Fruit fly (Drosophila melanogaster): Measurements from ENCODE around the gene CG33764.

The CG33764 gene

DNA sequence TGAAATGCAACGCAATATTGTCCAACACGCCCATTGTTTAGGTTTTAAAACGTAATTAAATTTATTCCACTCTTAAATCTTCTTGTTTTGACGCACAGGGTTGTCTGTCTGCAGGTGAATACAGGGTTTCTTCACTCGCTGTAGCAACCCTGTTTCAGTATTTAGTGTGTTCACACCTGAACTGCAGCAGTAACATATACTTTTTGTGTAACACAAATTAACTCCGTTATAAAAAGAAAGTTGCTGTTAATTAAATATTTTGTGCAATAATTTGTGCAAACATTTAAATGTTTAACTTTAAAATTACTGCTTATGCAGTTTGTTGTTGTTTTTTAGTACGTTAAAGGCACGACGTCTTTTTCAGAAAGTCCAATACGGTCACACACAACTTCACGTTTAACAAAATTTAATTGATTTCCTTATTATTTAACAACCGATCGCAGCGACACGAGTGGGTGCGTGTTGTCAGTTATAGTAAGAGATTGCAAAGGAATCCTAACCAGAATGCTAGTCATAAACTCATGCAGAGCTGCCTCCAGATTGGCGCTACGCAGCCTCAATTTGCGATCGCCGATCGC lies 24.9 kb upstream of the CG33764 start, which contains the start of the genes CG15012 and Fdx2 (continued):
- TF ChIP-seq CG13775 (GFP tag; optimal IDR thresholded peaks at IDR 0.05), result peak; percentile 24
- peak; percentile 25 to 33 for TF ChIP-seq dpn (GFP tag; optimal IDR thresholded peaks at IDR 0.05)
- TF ChIP-seq CG17361 (GFP tag; IDR thresholded peaks at IDR 0.05), result peak; percentile 54; the same call in 2 of the 3 replicates
- peak; percentile 21 for TF ChIP-seq pnt (GFP tag; optimal IDR thresholded peaks at IDR 0.05)
- peak; percentile 61; the same call in 2 of the 3 replicates for TF ChIP-seq knrl (GFP tag; IDR thresholded peaks at IDR 0.05; ENCODE audit: partially characterized antibody)
- TF ChIP-seq CG18262 (tag; optimal IDR thresholded peaks at IDR 0.05), result peak; percentile 40

DNA sequence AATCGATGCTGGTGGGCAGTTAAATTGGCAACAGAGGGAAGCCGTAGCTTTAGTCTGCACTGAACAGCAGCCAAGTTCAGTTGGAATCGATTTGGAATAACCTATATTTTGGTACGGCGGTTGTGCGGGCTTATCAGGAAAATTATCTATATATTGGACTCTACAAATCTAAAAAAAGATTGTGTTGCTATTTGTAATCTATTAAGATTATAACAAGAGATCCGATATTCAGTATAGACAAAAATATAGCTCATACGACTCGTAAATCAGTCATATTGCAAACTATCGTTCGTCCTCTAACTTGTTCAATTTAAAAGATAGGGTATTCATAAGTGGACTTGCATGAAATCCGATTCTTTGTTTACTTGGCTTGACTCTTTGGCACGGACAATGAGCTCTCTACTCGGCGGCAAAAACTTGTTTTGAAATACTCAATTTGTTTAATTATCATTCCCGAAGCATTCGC lies 21.3 kb upstream of the CG33764 start, which contains the start of gene Hexo1:
TSS of gene Hexo1 (plus strand) at position 51 of the 466 bp plus-strand sequence.
- TF ChIP-seq Oli (tag; optimal IDR thresholded peaks at IDR 0.05), result peak; percentile 25
- TF ChIP-seq CG12659 (GFP tag; optimal IDR thresholded peaks at IDR 0.05), result peak; percentile 27
- TF ChIP-seq Ada2b (GFP tag; IDR thresholded peaks at IDR 0.05), result 0 out of 2 replicates have a peak, but pooled peaks have one; percentile 17
- peak; percentile 48 for TF ChIP-seq exex (tag; optimal IDR thresholded peaks at IDR 0.05)
- no peak for TF ChIP-seq CG11085 (GFP tag; IDR thresholded peaks at IDR 0.05)
- 0 out of 2 replicates have a peak, but pooled peaks have one; percentile 10 for TF ChIP-seq CG10366 (GFP tag; IDR thresholded peaks at IDR 0.05)
- TF ChIP-seq CG7839 (tag; optimal IDR thresholded peaks at IDR 0.05), result peak; percentile 47
- peak; percentile 70 for TF ChIP-seq grn (GFP tag; optimal IDR thresholded peaks at IDR 0.05)
- TF ChIP-seq CG3281 (GFP tag; optimal IDR thresholded peaks at IDR 0.05), result peak; percentile 42
- TF ChIP-seq CG13424 (tag; optimal IDR thresholded peaks at IDR 0.05), result peak; percentile 42
- TF ChIP-seq CG5180 (GFP tag; optimal IDR thresholded peaks at IDR 0.05), result no peak
- peak; percentile 40 for TF ChIP-seq ATbp (GFP tag; optimal IDR thresholded peaks at IDR 0.05)
- TF ChIP-seq PHDP (tag; optimal IDR thresholded peaks at IDR 0.05), result peak; percentile 48
- TF ChIP-seq CG13296 (GFP tag; optimal IDR thresholded peaks at IDR 0.05), result peak; percentile 54
- TF ChIP-seq CG32532 (GFP tag; IDR thresholded peaks at IDR 0.05), result peak; percentile 51; the same call in 1 of the 2 replicates
- no peak for TF ChIP-seq CG7357 (GFP tag; IDR thresholded peaks at IDR 0.05)
- no peak for TF ChIP-seq eyg (GFP tag; optimal IDR thresholded peaks at IDR 0.05)
- TF ChIP-seq nom (GFP tag; optimal IDR thresholded peaks at IDR 0.05), result peak; percentile 59
- TF ChIP-seq Meics (GFP tag; optimal IDR thresholded peaks at IDR 0.05), result peak; percentile 44
- TF ChIP-seq Nf-YC (tag; optimal IDR thresholded peaks at IDR 0.05), result peak; percentile 0
- peak; percentile 40 for TF ChIP-seq Fer1 (GFP tag; optimal IDR thresholded peaks at IDR 0.05)
- no peak for TF ChIP-seq CG1832 (GFP tag; optimal IDR thresholded peaks at IDR 0.05)
- peak; percentile 19 for TF ChIP-seq sd (tag; optimal IDR thresholded peaks at IDR 0.05)
- TF ChIP-seq p53 (GFP tag; optimal IDR thresholded peaks at IDR 0.05), result no peak
- peak; percentile 37 for TF ChIP-seq CG30403 (GFP tag; optimal IDR thresholded peaks at IDR 0.05)
- peak; percentile 40 for TF ChIP-seq CG17359 (tag; optimal IDR thresholded peaks at IDR 0.05)
- peak; percentile 21 for TF ChIP-seq BtbVII (GFP tag; optimal IDR thresholded peaks at IDR 0.05)
- TF ChIP-seq CG1233 (GFP tag; optimal IDR thresholded peaks at IDR 0.05), result no peak
- TF ChIP-seq CG15514 (GFP tag; optimal IDR thresholded peaks at IDR 0.05), result peak; percentile 78
- peak; percentile 38 for TF ChIP-seq CG2712 (tag; optimal IDR thresholded peaks at IDR 0.05)
- TF ChIP-seq grau (tag; optimal IDR thresholded peaks at IDR 0.05), result peak; percentile 39
- peak; percentile 79 for TF ChIP-seq CG34376 (GFP tag; optimal IDR thresholded peaks at IDR 0.05)
- TF ChIP-seq CrebB (tag; optimal IDR thresholded peaks at IDR 0.05), result peak; percentile 23
- no peak for TF ChIP-seq MTF-1 (GFP tag; optimal IDR thresholded peaks at IDR 0.05; ENCODE audit: borderline replicate concordance)
- peak; percentile 27; the same call in 1 of the 2 replicates for TF ChIP-seq Xrp1 (GFP tag; IDR thresholded peaks at IDR 0.05)
- TF ChIP-seq Ssrp (tag; optimal IDR thresholded peaks at IDR 0.05), result no peak
- TF ChIP-seq Ets65A (GFP tag), result peak; percentile 92
- peak; percentile 21 for TF ChIP-seq sens (GFP tag)
- TF ChIP-seq Drgx (GFP tag; IDR thresholded peaks at IDR 0.05), result 0 out of 2 replicates have a peak, but pooled peaks have one; percentile 15
- TF ChIP-seq CG10267 (tag; optimal IDR thresholded peaks at IDR 0.05), result peak; percentile 8
- TF ChIP-seq fd64A (GFP tag; optimal IDR thresholded peaks at IDR 0.05), result no peak
